Worm (Caenorhabditis elegans): ENCODE results near the gene gmps-1.
"Not testable (repeated sequence)": the region's sequence is repeated elsewhere in the genome, so short reads cannot be mapped to it uniquely, and the experiment has no call there.

The gmps-1 gene

DNA sequence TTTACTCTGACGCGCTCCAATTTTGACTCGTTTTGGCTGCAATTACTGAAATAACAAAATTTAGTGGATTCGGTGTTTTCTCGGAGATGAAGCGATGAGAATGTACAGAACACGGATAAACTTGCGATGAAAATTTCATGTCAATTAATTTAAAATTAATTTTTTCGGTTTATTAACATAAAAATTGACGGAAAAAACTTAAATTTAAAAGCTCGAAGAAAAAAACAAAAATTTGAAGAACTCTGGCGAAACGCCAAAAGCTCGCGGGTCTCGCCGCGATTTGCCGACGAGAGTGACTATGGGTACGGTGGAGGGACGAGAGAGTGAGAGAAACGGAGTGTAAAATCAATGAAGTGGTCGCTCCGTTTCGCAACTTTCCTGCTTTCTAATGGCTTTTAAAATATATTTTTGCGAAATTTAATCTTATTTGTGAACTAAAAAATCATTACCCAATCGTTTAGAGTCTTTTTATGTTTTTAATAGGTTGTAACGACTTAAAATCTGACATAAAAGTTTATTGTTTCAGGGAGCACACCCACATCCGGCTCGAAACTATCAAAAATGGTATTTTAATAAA, at the start of gene gmps-1, which contains the start of gene cap-2:
Gene gmps-1, minus strand, starts transcription at position 51 of the 577 bp plus-strand sequence.
Gene cap-2, plus strand, starts transcription at position 527 of the 577 bp plus-strand sequence.
- TF ChIP-seq unc-62 (GFP tag; optimal IDR thresholded peaks at IDR 0.05) = no peak

DNA sequence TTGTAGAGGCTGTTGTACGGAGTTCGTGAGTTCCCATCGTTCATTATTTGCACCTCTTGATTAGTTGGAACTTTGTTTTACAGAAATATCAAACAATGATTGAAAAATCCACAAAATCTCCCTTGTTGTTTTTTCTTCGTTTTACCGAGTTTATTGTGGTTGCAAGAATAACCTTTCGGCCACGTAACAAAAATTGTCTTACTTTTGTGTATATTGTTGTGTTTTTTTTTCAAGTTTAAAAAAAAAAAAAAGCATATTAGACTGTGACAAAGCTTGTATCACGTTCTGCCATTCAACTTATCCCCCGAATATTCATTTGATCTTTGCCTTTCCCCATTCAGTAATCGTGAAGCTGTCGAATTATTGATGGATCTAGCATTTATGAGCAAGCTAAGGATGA, 48.7 kb upstream of the gmps-1 start, which contains the start of gene F44F4.10:
Gene F44F4.10, minus strand, starts transcription at position 101 of the 400 bp plus-strand sequence.
- TF ChIP-seq unc-62 (GFP tag; optimal IDR thresholded peaks at IDR 0.05) = no peak

DNA sequence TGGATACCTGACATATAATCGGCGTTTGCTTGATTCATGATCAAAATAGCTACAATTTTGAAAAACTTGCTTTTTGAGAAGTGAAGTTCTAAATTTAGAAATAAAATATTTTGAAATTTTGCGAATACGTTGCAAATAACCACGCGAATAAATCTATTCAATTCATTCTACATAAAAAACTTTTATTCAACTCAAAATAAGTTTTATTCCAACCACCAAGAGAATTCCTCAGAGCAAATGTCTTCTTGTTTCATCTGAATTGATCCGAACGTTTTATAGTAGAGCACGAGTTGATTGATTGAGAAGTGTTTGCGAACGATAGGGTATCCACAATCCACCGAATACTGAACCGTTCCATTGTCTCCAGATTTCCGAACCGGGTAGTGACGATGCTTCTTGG, 47.2 kb upstream of the gmps-1 start, which contains the start of gene F44F4.9:
Gene F44F4.9, minus strand, starts transcription at position 101 of the 400 bp plus-strand sequence.
- TF ChIP-seq unc-62 (GFP tag; optimal IDR thresholded peaks at IDR 0.05) = no peak

DNA sequence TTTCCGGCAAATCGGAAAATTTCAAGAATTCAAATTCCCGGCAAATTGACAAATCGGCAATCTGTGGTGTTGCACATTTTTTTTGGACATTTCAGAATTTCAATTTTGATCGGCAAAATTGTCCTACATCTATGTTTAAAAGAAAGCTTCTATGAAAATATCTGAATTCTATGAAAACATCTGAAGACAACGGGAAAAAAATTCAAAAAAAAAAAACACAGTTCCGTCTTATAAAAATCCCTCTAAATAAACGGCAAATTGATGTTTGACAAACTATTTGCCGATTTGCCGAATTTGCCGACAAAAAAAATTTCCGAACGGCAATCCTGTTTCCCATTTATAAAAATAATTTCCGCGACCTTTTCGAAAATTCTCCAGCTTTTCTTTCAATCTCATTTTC, 45.8 kb upstream of the gmps-1 start, which contains the start of gene F44F4.15:
Gene F44F4.15, plus strand, starts transcription at position 301 of the 400 bp plus-strand sequence.
- TF ChIP-seq unc-62 (GFP tag; optimal IDR thresholded peaks at IDR 0.05) = no peak

DNA sequence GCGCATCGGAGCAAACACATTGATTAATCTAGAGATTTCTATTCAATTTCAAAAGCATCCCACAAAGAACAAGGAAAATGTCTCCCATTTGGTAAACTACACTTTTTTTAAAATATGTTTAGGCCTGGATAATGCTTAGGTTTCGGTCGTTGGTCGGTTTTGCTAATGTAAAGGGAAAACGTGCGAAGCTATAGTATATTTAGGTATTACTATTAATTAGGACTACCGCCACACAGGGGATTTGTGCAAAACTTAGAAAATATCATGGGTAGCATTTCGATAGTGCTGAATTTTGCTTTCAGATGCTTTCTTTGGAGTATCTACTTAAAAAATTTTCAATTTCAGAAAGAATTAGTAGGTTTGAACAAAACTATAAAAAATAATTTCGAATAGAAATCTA, 44.5 kb upstream of the gmps-1 start:
- no peak for TF ChIP-seq unc-62 (GFP tag; optimal IDR thresholded peaks at IDR 0.05)

DNA sequence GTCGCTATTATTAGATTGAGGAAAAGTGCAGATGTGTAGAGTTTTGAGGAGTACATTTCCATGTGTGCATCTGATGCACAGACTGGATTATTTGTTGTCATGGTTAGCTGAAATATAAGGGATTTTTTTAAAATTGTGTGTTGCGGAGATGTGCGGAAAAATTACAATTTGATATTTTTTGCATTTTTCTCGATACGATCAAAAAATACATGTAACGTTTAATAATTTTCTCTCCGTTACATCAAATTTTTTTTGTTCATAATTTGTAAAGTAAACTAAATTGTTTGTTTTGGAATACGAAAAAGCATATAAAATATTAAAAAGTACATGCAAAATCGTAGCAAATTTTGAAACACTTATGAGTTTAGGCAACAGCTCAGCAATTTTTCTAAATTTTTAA, 41.7 kb upstream of the gmps-1 start, which contains the start of gene sra-11:
Gene sra-11, minus strand, starts transcription at position 101 of the 400 bp plus-strand sequence.
- no peak for TF ChIP-seq unc-62 (GFP tag; optimal IDR thresholded peaks at IDR 0.05)

DNA sequence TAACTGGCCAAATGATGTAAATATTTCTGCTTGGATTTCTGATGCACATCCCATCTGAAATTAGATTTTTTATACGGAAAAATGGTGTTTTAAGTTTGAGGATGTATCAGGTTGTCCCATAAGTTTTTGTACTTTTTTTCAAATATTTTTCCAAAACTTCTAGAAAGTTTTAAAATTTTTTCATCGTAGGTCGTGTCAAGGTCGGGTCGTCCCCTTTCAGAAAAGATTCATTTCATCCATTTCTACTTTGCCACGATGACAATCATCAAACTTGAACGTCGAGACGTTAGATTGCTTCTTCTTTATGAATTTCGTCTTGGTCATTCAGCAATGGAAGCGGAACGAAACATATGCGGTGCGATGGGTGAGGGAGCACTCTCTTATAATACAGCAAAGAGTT, 35.9 kb upstream of the gmps-1 start, which contains the start of gene sra-12:
Gene sra-12, minus strand, starts transcription at position 101 of the 400 bp plus-strand sequence.
- TF ChIP-seq unc-62 (GFP tag; optimal IDR thresholded peaks at IDR 0.05) = not testable (repeated sequence)

DNA sequence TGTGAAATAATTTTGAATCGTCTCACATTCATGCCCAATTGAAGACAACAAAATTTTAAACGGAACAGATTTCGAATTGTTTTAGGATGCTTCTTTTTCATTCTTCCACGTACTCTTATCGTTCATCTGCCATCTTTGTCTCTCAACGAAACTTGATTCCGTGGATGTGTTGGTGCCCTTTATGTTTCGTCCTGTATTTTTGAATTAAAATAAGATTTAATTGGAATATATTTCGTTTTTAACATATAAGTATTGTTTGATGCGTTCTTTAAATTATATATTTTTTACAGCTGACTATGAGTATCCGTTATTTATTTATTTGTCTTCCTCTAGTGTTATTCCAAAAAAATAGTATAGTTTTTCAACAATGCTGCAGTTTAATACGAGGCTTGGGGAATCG, 33.6 kb upstream of the gmps-1 start, which contains the start of gene gly-1:
Gene gly-1, minus strand, starts transcription at position 101 of the 400 bp plus-strand sequence.
- TF ChIP-seq unc-62 (GFP tag; optimal IDR thresholded peaks at IDR 0.05) = no peak

DNA sequence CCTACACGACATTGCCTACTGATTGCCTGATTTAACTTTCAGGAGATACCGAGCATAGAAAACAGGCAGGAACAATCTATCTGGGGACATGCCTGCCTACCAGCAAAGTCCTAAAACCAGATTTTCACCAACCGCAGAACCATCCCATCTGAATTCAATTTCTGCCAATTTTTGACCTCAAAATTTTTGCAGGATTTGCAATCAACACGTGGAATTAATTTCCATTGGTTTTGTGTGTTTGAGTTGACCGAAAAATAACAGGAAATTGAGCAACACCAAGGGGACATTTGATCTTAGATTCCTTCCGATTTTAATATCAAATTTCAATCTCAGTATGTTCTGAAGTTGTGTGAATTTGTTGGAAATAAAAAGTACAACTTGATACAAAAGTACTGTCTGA, 30.5 kb upstream of the gmps-1 start:
- TF ChIP-seq unc-62 (GFP tag; optimal IDR thresholded peaks at IDR 0.05) = no peak

DNA sequence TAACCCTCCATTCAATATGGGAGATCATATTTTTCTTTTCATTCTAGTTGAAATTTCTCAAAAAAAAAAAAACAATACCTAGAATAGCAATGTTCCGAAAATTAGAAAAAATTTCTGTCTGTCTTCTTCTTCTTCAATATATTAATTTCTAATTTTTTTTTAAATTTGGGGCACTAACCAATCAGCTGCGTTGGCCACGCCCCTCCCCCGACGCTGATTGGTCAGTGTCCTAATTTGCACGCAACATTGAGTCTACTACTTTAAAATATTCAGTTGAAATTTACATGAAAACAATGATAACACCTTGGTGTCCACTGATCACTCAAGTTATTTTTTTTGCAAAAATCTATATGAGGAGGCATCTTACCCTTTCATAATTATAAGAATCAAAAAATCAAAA, 27.4 kb upstream of the gmps-1 start:
- no peak for TF ChIP-seq unc-62 (GFP tag; optimal IDR thresholded peaks at IDR 0.05)

DNA sequence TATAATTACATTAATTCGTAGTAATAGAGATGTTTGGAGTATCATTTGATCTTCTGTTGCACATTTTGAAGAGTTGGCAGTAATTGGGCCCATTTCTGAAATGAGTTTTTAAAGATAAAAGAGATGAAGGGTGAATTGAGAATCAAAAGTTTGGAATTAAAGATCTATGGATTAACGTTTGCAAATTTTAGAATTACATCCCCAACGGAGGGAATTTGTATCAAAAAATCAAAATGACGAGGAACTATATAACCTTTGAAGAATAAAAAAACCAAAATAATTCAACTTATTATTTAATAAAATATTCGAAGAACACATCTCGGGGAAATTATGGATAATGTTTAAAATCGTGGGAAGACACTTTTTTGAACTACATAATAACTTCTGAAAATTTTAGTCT, 26.5 kb upstream of the gmps-1 start, which contains the start of gene sra-10:
Gene sra-10, minus strand, starts transcription at position 101 of the 400 bp plus-strand sequence.
- TF ChIP-seq unc-62 (GFP tag; optimal IDR thresholded peaks at IDR 0.05) = no peak

DNA sequence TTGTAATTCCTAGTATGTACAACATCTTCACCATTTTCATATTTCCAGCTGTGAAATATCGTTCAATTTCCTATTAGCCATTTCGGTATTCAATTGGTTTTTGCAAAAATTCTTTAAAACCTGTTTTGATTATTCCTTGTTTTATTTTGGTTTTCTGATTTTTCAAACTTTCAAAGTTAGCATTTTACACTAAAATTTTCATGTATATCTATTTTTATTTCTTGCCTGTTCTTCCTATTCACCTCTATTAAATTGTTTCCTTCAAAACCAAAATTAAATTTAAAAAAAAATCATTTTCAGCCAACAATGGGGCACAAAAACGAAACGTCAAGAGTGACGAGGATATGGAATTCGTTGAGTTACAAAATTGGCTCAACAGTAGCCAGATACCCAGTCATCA, 20.5 kb upstream of the gmps-1 start, which contains the start of gene ptr-8:
Gene ptr-8, plus strand, starts transcription at position 301 of the 400 bp plus-strand sequence.
- TF ChIP-seq unc-62 (GFP tag; optimal IDR thresholded peaks at IDR 0.05) = no peak

DNA sequence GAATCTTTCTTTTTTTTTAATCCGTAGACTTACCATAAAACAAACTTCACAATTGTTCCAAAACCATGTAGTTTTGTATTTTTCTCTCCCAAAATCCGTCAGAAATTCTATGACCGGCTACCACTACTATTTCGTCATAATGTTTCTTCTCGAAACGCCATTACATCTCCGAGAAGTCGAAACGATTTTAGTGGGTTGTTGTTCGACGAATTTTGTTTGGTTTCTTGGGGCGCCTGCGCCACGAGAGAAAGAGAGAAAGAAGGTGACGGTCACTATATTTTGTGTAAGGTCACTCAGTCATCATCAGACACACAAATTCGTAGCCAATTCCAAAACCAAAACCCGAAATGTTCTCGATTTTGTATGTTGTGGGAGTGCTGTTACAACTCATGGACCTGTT, 18.6 kb upstream of the gmps-1 start:
- TF ChIP-seq unc-62 (GFP tag; optimal IDR thresholded peaks at IDR 0.05) = no peak

DNA sequence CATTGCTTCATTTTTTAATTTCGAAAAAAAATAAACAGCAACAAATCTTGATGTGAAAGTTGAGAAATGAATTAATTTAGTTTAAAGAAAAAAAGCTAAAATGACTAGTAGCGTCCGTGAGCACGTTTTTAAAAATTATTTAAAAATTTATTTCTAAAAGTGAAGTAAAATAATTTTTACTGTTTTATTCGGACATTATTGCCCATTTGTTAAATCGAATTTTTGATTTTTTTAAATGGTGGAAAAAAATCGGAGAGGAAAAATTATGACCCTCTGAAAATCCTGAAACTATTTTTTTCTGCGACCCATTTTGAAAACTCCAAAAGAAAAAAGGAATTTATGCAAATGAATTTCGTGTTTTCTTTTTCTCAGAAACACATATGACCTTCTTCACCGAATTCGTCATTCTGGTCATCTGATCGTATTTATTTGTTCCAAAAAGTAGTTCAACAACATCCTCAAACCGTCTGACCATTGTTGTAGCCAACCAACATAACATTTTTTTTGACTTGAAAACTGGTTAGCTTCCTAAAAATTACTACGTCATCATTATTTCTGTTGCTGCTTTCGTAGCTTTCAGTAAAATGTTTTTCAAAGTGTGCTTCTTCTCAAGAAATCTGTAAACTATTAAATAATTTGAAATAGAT, 17.5 kb upstream of the gmps-1 start, which contains the start of gene F44F4.3:
Gene F44F4.3, minus strand, starts transcription at position 51 of the 647 bp plus-strand sequence.
- no peak for TF ChIP-seq unc-62 (GFP tag; optimal IDR thresholded peaks at IDR 0.05)

DNA sequence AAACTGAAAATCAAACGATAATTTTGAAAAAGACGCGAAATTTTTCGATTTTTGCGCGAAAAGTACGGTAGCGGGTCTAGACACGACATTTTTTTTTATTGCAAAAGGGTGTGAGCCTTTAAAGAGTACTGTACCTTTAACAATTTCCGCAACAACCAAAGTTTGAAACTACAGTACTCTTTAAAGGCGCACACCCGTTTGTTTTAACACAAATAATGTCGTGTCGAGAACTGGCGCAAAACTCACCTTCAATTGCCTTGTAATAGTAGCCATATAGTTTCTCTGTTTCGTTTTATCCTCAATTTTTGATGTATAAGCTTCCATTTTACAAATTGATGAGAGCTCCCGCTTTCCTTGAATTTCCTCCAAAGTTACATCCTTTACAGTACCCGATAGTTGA, 16.7 kb upstream of the gmps-1 start:
- TF ChIP-seq unc-62 (GFP tag; optimal IDR thresholded peaks at IDR 0.05) = no peak

DNA sequence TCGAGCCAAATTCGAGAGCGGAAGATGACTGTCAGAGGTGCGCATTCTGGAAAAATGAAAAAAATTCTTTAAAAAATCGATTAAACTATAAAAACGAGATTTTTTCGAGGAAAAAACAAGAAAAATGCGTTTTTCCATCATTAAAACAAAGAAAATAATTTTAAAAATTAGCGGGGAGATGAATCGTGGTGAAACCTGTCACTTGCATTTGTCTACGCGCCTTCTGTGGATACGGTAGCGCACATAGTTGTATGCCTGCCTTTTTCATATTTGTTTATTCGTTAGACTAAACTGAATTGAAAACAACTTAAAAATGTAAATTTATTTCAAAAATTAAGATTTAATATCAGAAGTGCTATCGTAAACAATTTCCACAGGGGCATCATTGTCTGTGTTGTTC, 15.9 kb upstream of the gmps-1 start, which contains the start of gene egg-3:
Gene egg-3, minus strand, starts transcription at position 46 of the 400 bp plus-strand sequence.
- TF ChIP-seq unc-62 (GFP tag; optimal IDR thresholded peaks at IDR 0.05) = no peak

Measured in whole organism, dauer.